Fruit fly (Drosophila melanogaster) whole organism, embryonic: ENCODE results near the gene CG7970.

Experiments used
- Adf1 ChIP-seq: fragments of 200-800 bp; sonication (Bioruptor generic); IDR thresholded peaks from 2 replicates; pipeline ENCODE4 v1.3.6; 2022; ENCODE audit warnings: missing biosample characterization, missing genetic modification characterization
- Atf-2 ChIP-seq: fragments of 200-800 bp; sonication (Bioruptor generic); optimal IDR thresholded peaks from 2 replicates; lab custom pipeline; 2016; ENCODE audit warnings: missing biosample characterization, missing genetic modification characterization
- Bgb ChIP-seq: fragments of 200-800 bp; sonication (Bioruptor generic); IDR thresholded peaks from 2 replicates; pipeline ENCODE4 v1.3.6; 2022; ENCODE audit warnings: missing biosample characterization, missing genetic modification characterization; ENCODE audit not compliant: partially characterized antibody
- Blimp-1 ChIP-seq: fragments of 200-800 bp; sonication (Bioruptor generic); optimal IDR thresholded peaks from 3 replicates; lab custom pipeline; 2018; ENCODE audit warnings: missing biosample characterization, missing genetic modification characterization, mild to moderate bottlenecking, moderate library complexity, missing genetic modification reagents
- C15 ChIP-seq: fragments of 200-800 bp; sonication (Bioruptor generic); IDR thresholded peaks from 3 replicates; pipeline ENCODE4 v1.3.6; 2022; ENCODE audit warnings: missing biosample characterization, missing genetic modification characterization
- CG10543 ChIP-seq: fragments of 200-800 bp; sonication (Bioruptor generic); optimal IDR thresholded peaks from 3 replicates; lab custom pipeline; 2017; ENCODE audit warnings: missing biosample characterization, mild to moderate bottlenecking, missing genetic modification characterization, moderate library complexity
- CG11398 ChIP-seq: fragments of 200-800 bp; sonication (Bioruptor generic); optimal IDR thresholded peaks from 2 replicates; lab custom pipeline; 2016; ENCODE audit warnings: missing biosample characterization, missing genetic modification characterization
- CG11504 ChIP-seq: fragments of 200-800 bp; sonication (Bioruptor generic); optimal IDR thresholded peaks from 3 replicates; lab custom pipeline; 2019; ENCODE audit warnings: missing biosample characterization, mild to moderate bottlenecking, missing genetic modification characterization, moderate library complexity
- CG1233 ChIP-seq: fragments of 200-800 bp; sonication (Bioruptor generic); optimal IDR thresholded peaks from 4 replicates; lab custom pipeline; 2018; ENCODE audit warnings: missing biosample characterization, mild to moderate bottlenecking, missing genetic modification characterization
- CG12391 ChIP-seq: fragments of 200-800 bp; sonication (Bioruptor generic); optimal IDR thresholded peaks from 3 replicates; lab custom pipeline; 2018; ENCODE audit warnings: missing biosample characterization, mild to moderate bottlenecking, missing genetic modification characterization, moderate library complexity
- CG1647 ChIP-seq: fragments of 200-800 bp; sonication (Bioruptor generic); optimal IDR thresholded peaks from 3 replicates; lab custom pipeline; 2016; ENCODE audit warnings: missing biosample characterization, missing genetic modification characterization
- CG16815 ChIP-seq: fragments of 200-800 bp; sonication (Bioruptor generic); optimal IDR thresholded peaks from 3 replicates; lab custom pipeline; 2017; ENCODE audit warnings: missing biosample characterization, mild to moderate bottlenecking, missing genetic modification characterization
- CG17385 ChIP-seq: fragments of 200-800 bp; sonication (Bioruptor generic); optimal IDR thresholded peaks from 3 replicates; lab custom pipeline; 2018; ENCODE audit warnings: missing biosample characterization, mild to moderate bottlenecking, missing genetic modification characterization
- CG2875 ChIP-seq: fragments of 200-800 bp; sonication (Bioruptor generic); optimal IDR thresholded peaks from 2 replicates; lab custom pipeline; 2017; ENCODE audit warnings: missing biosample characterization, mild to moderate bottlenecking, missing genetic modification characterization, missing genetic modification reagents
- CG34376 ChIP-seq: fragments of 200-800 bp; sonication (Bioruptor generic); optimal IDR thresholded peaks from 2 replicates; lab custom pipeline; 2018; ENCODE audit warnings: missing biosample characterization, mild to moderate bottlenecking, missing genetic modification characterization
- CG6272 ChIP-seq: fragments of 200-800 bp; sonication (Bioruptor generic); IDR thresholded peaks from 2 replicates; pipeline ENCODE4 v1.3.6; 2022; ENCODE audit warnings: missing biosample characterization, missing genetic modification characterization
- CG7786 ChIP-seq: fragments of 200-800 bp; sonication (Bioruptor generic); optimal IDR thresholded peaks from 2 replicates; lab custom pipeline; 2016; ENCODE audit warnings: missing biosample characterization, missing genetic modification characterization
- CG8281 ChIP-seq: fragments of 200-800 bp; sonication (Bioruptor generic); optimal IDR thresholded peaks from 2 replicates; lab custom pipeline; 2018; ENCODE audit warnings: missing biosample characterization, mild to moderate bottlenecking, missing genetic modification characterization, moderate library complexity
- CHES-1-like ChIP-seq: fragments of 200-800 bp; sonication (Bioruptor generic); optimal IDR thresholded peaks from 2 replicates; lab custom pipeline; 2016; ENCODE audit warnings: missing biosample characterization, missing genetic modification characterization
- Dek ChIP-seq: fragments of 200-800 bp; sonication (Bioruptor generic); optimal IDR thresholded peaks from 3 replicates; lab custom pipeline; 2019; ENCODE audit warnings: missing biosample characterization, mild to moderate bottlenecking, missing genetic modification characterization, moderate library complexity
- Eip74EF ChIP-seq, 2 experiments: fragments of 200-800 bp in 1 of 2; fragments of >200 bp in 1 of 2; sonication (Bioruptor generic) in 1 of 2; optimal IDR thresholded peaks; 2 replicates each; lab custom pipeline; 2017 to 2019; ENCODE audit warnings: missing biosample characterization in 2 of 2, missing genetic modification characterization in 2 of 2, mild to moderate bottlenecking in 1 of 2, moderate library complexity in 1 of 2
- Hmx ChIP-seq: fragments of 200-800 bp; sonication (Bioruptor generic); optimal IDR thresholded peaks from 2 replicates; lab custom pipeline; 2016; ENCODE audit warnings: missing biosample characterization, missing genetic modification characterization
- Meics ChIP-seq: fragments of 200-800 bp; sonication (Bioruptor generic); optimal IDR thresholded peaks from 2 replicates; lab custom pipeline; 2017; ENCODE audit warnings: missing biosample characterization, mild to moderate bottlenecking, missing genetic modification characterization
- NK7.1 ChIP-seq: fragments of 200-800 bp; sonication (Bioruptor generic); optimal IDR thresholded peaks from 3 replicates; lab custom pipeline; 2016; ENCODE audit warnings: missing biosample characterization, missing genetic modification characterization
- Opbp ChIP-seq: fragments of 200-800 bp; sonication (Bioruptor generic); IDR thresholded peaks from 3 replicates; pipeline ENCODE4 v1.3.6; 2022; ENCODE audit warnings: missing biosample characterization, missing genetic modification characterization; ENCODE audit not compliant: partially characterized antibody
- Poxn ChIP-seq: fragments of 200-800 bp; sonication (Bioruptor generic); IDR thresholded peaks from 2 replicates; pipeline ENCODE4 v1.3.6; 2022; ENCODE audit warnings: missing biosample characterization, missing genetic modification characterization
- Rx ChIP-seq: fragments of 200-800 bp; sonication (Bioruptor generic); IDR thresholded peaks from 2 replicates; pipeline ENCODE4 v1.3.6; 2022; ENCODE audit warnings: missing biosample characterization, missing genetic modification characterization
- Tbp ChIP-seq: fragments of >200 bp; optimal IDR thresholded peaks from 2 replicates; lab custom pipeline; 2018; ENCODE audit warnings: missing biosample characterization, missing genetic modification characterization
- YL-1 ChIP-seq: fragments of 200-800 bp; sonication (Bioruptor generic); optimal IDR thresholded peaks from 3 replicates; lab custom pipeline; 2017; ENCODE audit warnings: missing biosample characterization, mild to moderate bottlenecking, missing genetic modification characterization
- ash1 ChIP-seq: fragments of 200-800 bp; sonication (Bioruptor generic); optimal IDR thresholded peaks from 2 replicates; lab custom pipeline; 2018; ENCODE audit warnings: missing biosample characterization, mild to moderate bottlenecking, missing genetic modification characterization
- cad ChIP-seq: fragments of >200 bp; optimal IDR thresholded peaks from 2 replicates; lab custom pipeline; 2017; ENCODE audit warnings: missing biosample characterization, missing genetic modification characterization
- chn ChIP-seq: fragments of 200-800 bp; sonication (Bioruptor generic); optimal IDR thresholded peaks from 2 replicates; lab custom pipeline; 2016; ENCODE audit warnings: missing biosample characterization, missing genetic modification characterization
- corto ChIP-seq: fragments of 200-800 bp; sonication (Bioruptor generic); optimal IDR thresholded peaks from 2 replicates; lab custom pipeline; 2016; ENCODE audit warnings: missing biosample characterization, mild to moderate bottlenecking, missing genetic modification characterization, moderate library complexity
- dimm ChIP-seq: fragments of 200-800 bp; sonication (Bioruptor generic); IDR thresholded peaks from 2 replicates; pipeline ENCODE4 v1.3.6; 2022; ENCODE audit warnings: missing biosample characterization, missing genetic modification characterization
- grn ChIP-seq: fragments of 200-800 bp; sonication (Bioruptor generic); optimal IDR thresholded peaks from 3 replicates; lab custom pipeline; 2017; ENCODE audit warnings: missing biosample characterization, missing genetic modification characterization
- kay ChIP-seq: fragments of 200-800 bp; sonication (Bioruptor generic); optimal IDR thresholded peaks from 2 replicates; lab custom pipeline; 2016; ENCODE audit warnings: missing biosample characterization, missing genetic modification characterization
- lola ChIP-seq, 3 experiments: fragments of >200 bp in 2 of 3; fragments of 200-800 bp in 1 of 3; sonication (Bioruptor generic) in 1 of 3; optimal IDR thresholded peaks; 2 replicates each; lab custom pipeline; 2017 to 2019; ENCODE audit warnings: missing biosample characterization in 3 of 3, missing genetic modification characterization in 3 of 3, mild to moderate bottlenecking in 1 of 3, moderate library complexity in 1 of 3
- nerfin-1 ChIP-seq: fragments of 200-800 bp; sonication (Bioruptor generic); optimal IDR thresholded peaks from 3 replicates; lab custom pipeline; 2019; ENCODE audit warnings: missing biosample characterization, mild to moderate bottlenecking, missing genetic modification characterization, moderate library complexity
- nmo ChIP-seq: fragments of 200-800 bp; sonication (Bioruptor generic); optimal IDR thresholded peaks from 2 replicates; lab custom pipeline; 2018; ENCODE audit warnings: missing biosample characterization, mild to moderate bottlenecking, missing genetic modification characterization, moderate library complexity
- pnt ChIP-seq: fragments of 200-800 bp; sonication (Bioruptor generic); optimal IDR thresholded peaks from 3 replicates; lab custom pipeline; 2016; ENCODE audit warnings: missing biosample characterization, missing genetic modification characterization
- sd ChIP-seq: fragments of 200-800 bp; sonication (Bioruptor generic); optimal IDR thresholded peaks from 3 replicates; lab custom pipeline; 2018; ENCODE audit warnings: missing biosample characterization, mild to moderate bottlenecking, missing genetic modification characterization, moderate library complexity
- sima ChIP-seq: fragments of 200-800 bp; sonication (Bioruptor generic); optimal IDR thresholded peaks from 2 replicates; lab custom pipeline; 2016; ENCODE audit warnings: missing biosample characterization, missing genetic modification characterization
- unc-4 ChIP-seq: fragments of 200-800 bp; sonication (Bioruptor generic); IDR thresholded peaks from 2 replicates; pipeline ENCODE4 v1.3.6; 2022; ENCODE audit warnings: missing biosample characterization, missing genetic modification characterization; ENCODE audit not compliant: partially characterized antibody
- vfl ChIP-seq: fragments of 200-800 bp; sonication (Bioruptor generic); optimal IDR thresholded peaks from 2 replicates; lab custom pipeline; 2016; ENCODE audit warnings: missing biosample characterization, missing genetic modification characterization
- vvl ChIP-seq: fragments of 200-800 bp; sonication (Bioruptor generic); IDR thresholded peaks from 2 replicates; pipeline ENCODE4 v1.3.6; 2022; ENCODE audit warnings: missing biosample characterization, missing genetic modification characterization
- wek ChIP-seq: fragments of 200-800 bp; sonication (Bioruptor generic); optimal IDR thresholded peaks from 3 replicates; lab custom pipeline; 2018; ENCODE audit warnings: missing biosample characterization, mild to moderate bottlenecking, missing genetic modification characterization, moderate library complexity

Gene CG7970

dm6 chr3L:1639185-1639812, 13.3 kb upstream of the CG7970 start, which contains the start of the genes Mettl2 and Bgb (continued):
- TF ChIP-seq Blimp-1 (GFP tag; lab: Kevin White, UChicago) (no peak), wek (GFP tag; lab: Kevin White, UChicago) (no peak), CG34376 (GFP tag; lab: Kevin White, UChicago) (peak; percentile 48), Poxn (no peak), Rx (peak; percentile 69), cad (no peak)

- TF ChIP-seq CG16815 (GFP tag; lab: Kevin White, UChicago) (peak; percentile 95), CG1233 (GFP tag; lab: Kevin White, UChicago) (peak; percentile 95), Poxn (peak; percentile 92), vvl (GFP tag; lab: Robert Waterston, UW) (peak; percentile 97), Tbp (GFP tag; lab: Kevin White, UChicago) (no peak), CG11504 (tag; lab: Kevin White, UChicago) (peak; percentile 92), pnt (GFP tag; lab: Kevin White, UChicago) (peak; percentile 89), sima (GFP tag; lab: Kevin White, UChicago) (peak; percentile 69), corto (GFP tag; lab: Kevin White, UChicago) (peak; percentile 93), vfl (GFP tag; lab: Kevin White, UChicago) (peak; percentile 94), CG17385 (GFP tag; lab: Kevin White, UChicago) (peak; percentile 99), CG8281 (tag; lab: Kevin White, UChicago) (peak; percentile 82), Hmx (peak; percentile 86), CG10543 (GFP tag; lab: Kevin White, UChicago) (peak; percentile 90), Bgb (GFP tag; lab: Robert Waterston, UW) (no peak), CG6272 (GFP tag; lab: Robert Waterston, UW) (peak; percentile 95), nerfin-1 (tag; lab: Kevin White, UChicago) (peak; percentile 93), NK7.1 (peak; percentile 91), sd (tag; lab: Kevin White, UChicago) (peak; percentile 88), CG2875 (GFP tag; lab: Kevin White, UChicago) (peak; percentile 89), lola (GFP tag; optimal IDR thresholded peaks at IDR 0.05; lab: Kevin White, UChicago) (peak in 1 of 3 experiments; percentile 95), ash1 (GFP tag; lab: Kevin White, UChicago) (peak; percentile 7), Opbp (no peak), CG12391 (peak; percentile 98), CHES-1-like (peak; percentile 91), grn (GFP tag; lab: Kevin White, UChicago) (peak; percentile 85), Atf-2 (peak; percentile 89), Adf1 (GFP tag; lab: Robert Waterston, UW) (peak; percentile 85), YL-1 (peak; percentile 98), CG7786 (peak; percentile 87), Eip74EF (GFP tag; optimal IDR thresholded peaks at IDR 0.05; lab: Kevin White, UChicago) (peak in 1 of 2 experiments; percentile 96), Meics (peak; percentile 94), C15 (GFP tag; lab: Robert Waterston, UW) (peak; percentile 91), CG1647 (peak; percentile 96), Dek (tag; lab: Kevin White, UChicago) (peak; percentile 96), kay (peak; percentile 91), nmo (GFP tag; lab: Kevin White, UChicago) (peak; percentile 98), dimm (GFP tag; lab: Robert Waterston, UW) (peak; percentile 95), chn (GFP tag; lab: Kevin White, UChicago) (peak; percentile 96), CG11398 (GFP tag; lab: Kevin White, UChicago) (peak; percentile 81), unc-4 (GFP tag; lab: Robert Waterston, UW) (no peak)
Measured at dm6 chr3L:1644920-1645567, 7.5 kb upstream of the CG7970 start, which contains the start of the genes alphaCOP and CG13919. Gene alphaCOP (minus strand): TSS chr3L:1645199. Gene CG13919 (plus strand): TSS chr3L:1645467.
